Worm (Caenorhabditis elegans): Measurements from ENCODE around the gene str-121.

str-121 gene

ce11 chrV:242518-242917 is 12.0 kb downstream of the str-121 start, which contains the start of gene R02C2.7:
Gene R02C2.7, minus strand, starts transcription at chrV:242618.
- TF ChIP-seq lin-32 (GFP tag; optimal IDR thresholded peaks at IDR 0.05) (no peak), cnd-1 (tag; optimal IDR thresholded peaks at IDR 0.05) (no peak)

ce11 chrV:240287-240686 is 14.2 kb downstream of the str-121 start, which contains the start of gene txt-2:
Gene txt-2, minus strand, starts transcription at chrV:240500.
- no peak for TF ChIP-seq nhr-28 (tag; optimal IDR thresholded peaks at IDR 0.05)
- TF ChIP-seq lsy-2 (tag; optimal IDR thresholded peaks at IDR 0.05): no peak
- peak; percentile 91 for TF ChIP-seq nhr-2 (tag; optimal IDR thresholded peaks at IDR 0.05)
- TF ChIP-seq nhr-12 (tag; optimal IDR thresholded peaks at IDR 0.05): no peak
- TF ChIP-seq elt-1 (tag; optimal IDR thresholded peaks at IDR 0.05; ENCODE audit: borderline replicate concordance, insufficient read depth): no peak

ce11 chrV:238094-238493 is 16.4 kb downstream of the str-121 start, which contains the start of gene R02C2.1:
Gene R02C2.1, minus strand, starts transcription at chrV:238194.
- no peak for TF ChIP-seq unc-62 (GFP tag; optimal IDR thresholded peaks at IDR 0.05)
- TF ChIP-seq sem-2 (GFP tag; optimal IDR thresholded peaks at IDR 0.05): no peak
- TF ChIP-seq zip-8 (tag; optimal IDR thresholded peaks at IDR 0.05): no peak
- no peak for TF ChIP-seq ztf-11 (tag; optimal IDR thresholded peaks at IDR 0.05)

- no peak for TF ChIP-seq ztf-11 (tag; optimal IDR thresholded peaks at IDR 0.05)
- no peak for TF ChIP-seq cnd-1 (tag; optimal IDR thresholded peaks at IDR 0.05)
- no peak for TF ChIP-seq flh-1 (GFP tag; optimal IDR thresholded peaks at IDR 0.05)
- no peak for TF ChIP-seq unc-62 (GFP tag; optimal IDR thresholded peaks at IDR 0.05)
- no peak for TF ChIP-seq ceh-43 (GFP tag; optimal IDR thresholded peaks at IDR 0.05)
- TF ChIP-seq mls-2 (tag; optimal IDR thresholded peaks at IDR 0.05): no peak
- no peak for TF ChIP-seq nhr-76 (tag; optimal IDR thresholded peaks at IDR 0.05)
- no peak for TF ChIP-seq lin-32 (GFP tag; optimal IDR thresholded peaks at IDR 0.05)
- TF ChIP-seq pha-4 (tag; optimal IDR thresholded peaks at IDR 0.05): no peak
- no peak for TF ChIP-seq nhr-237 (tag; optimal IDR thresholded peaks at IDR 0.05)
- no peak for TF ChIP-seq sptf-1 (tag; optimal IDR thresholded peaks at IDR 0.05)
- TF ChIP-seq ham-2 (GFP tag; optimal IDR thresholded peaks at IDR 0.05): no peak
- TF ChIP-seq lsy-2 (tag; optimal IDR thresholded peaks at IDR 0.05): no peak
- no peak for TF ChIP-seq tbx-8 (GFP tag; optimal IDR thresholded peaks at IDR 0.05)
- TF ChIP-seq elt-1 (tag; optimal IDR thresholded peaks at IDR 0.05; ENCODE audit: borderline replicate concordance, insufficient read depth): no peak
- TF ChIP-seq nhr-12 (tag; optimal IDR thresholded peaks at IDR 0.05): no peak
- no peak for TF ChIP-seq hlh-1 (tag; optimal IDR thresholded peaks at IDR 0.05)
Measured at ce11 chrV:237012-237411, 17.5 kb downstream of the str-121 start.

ce11 chrV:234572-234971 is 19.9 kb downstream of the str-121 start, which contains the start of gene kin-33:
Gene kin-33, minus strand, starts transcription at chrV:234672.
- TF ChIP-seq nhr-28 (tag; optimal IDR thresholded peaks at IDR 0.05) (no peak), ham-2 (GFP tag; optimal IDR thresholded peaks at IDR 0.05) (no peak), lin-13 (tag; optimal IDR thresholded peaks at IDR 0.05) (no peak), ces-1 (GFP tag; optimal IDR thresholded peaks at IDR 0.05) (no peak), unc-39 (tag; optimal IDR thresholded peaks at IDR 0.05) (no peak), bed-3 (GFP tag; optimal IDR thresholded peaks at IDR 0.05) (no peak), nhr-12 (tag; optimal IDR thresholded peaks at IDR 0.05) (no peak), unc-120 (tag; optimal IDR thresholded peaks at IDR 0.05; ENCODE audit: poor library complexity, severe bottlenecking) (no peak), mep-1 (tag; optimal IDR thresholded peaks at IDR 0.05) (no peak), ztf-11 (tag; optimal IDR thresholded peaks at IDR 0.05) (no peak), mab-5 (tag; optimal IDR thresholded peaks at IDR 0.05) (no peak), tbx-8 (GFP tag; optimal IDR thresholded peaks at IDR 0.05) (no peak), cnd-1 (tag; optimal IDR thresholded peaks at IDR 0.05) (no peak), ceh-83 (GFP tag; optimal IDR thresholded peaks at IDR 0.05) (no peak), elt-1 (tag; optimal IDR thresholded peaks at IDR 0.05; ENCODE audit: borderline replicate concordance, insufficient read depth) (no peak), nhr-2 (tag; optimal IDR thresholded peaks at IDR 0.05) (no peak), flh-1 (GFP tag; optimal IDR thresholded peaks at IDR 0.05) (no peak), unc-62 (GFP tag; optimal IDR thresholded peaks at IDR 0.05) (no peak), ceh-39 (tag; optimal IDR thresholded peaks at IDR 0.05) (no peak)

- TF ChIP-seq zip-8 (tag; optimal IDR thresholded peaks at IDR 0.05): peak; percentile 91
Measured at ce11 chrV:222008-222407, 32.5 kb downstream of the str-121 start.

Data from whole organism, mixed stage, embryonic.